Fruit fly (Drosophila melanogaster): ENCODE data around the gene Bulli.

The Bulli gene

DNA sequence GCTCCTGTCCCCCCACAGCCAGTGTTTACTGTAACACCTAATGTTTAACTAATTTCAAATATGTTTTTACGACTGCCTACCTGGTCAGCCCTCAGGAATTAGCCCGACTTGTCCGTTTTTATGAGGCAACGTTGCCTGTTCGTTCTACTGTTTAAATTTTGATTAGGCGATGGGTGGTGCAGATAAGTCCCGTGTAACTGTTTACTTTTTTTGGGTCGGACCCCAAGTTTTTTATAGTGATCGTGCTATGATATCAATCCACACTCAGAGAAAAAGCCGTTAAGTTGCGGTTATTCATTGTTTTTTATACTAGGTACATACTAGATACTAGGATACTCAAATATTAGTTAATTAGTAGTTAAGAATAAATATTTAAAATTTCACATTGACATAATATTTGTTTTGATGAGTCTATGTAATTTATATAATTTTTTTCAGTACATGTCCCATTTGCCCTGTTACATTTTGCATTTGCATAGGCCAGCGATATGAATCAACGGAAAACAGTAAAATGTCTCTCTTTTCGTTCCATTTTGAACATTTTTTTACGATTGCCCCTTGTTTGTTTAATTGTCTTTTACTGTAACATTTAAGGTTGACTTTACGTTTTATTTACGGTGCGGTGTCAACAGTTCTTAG is 20.7 kb upstream of the Bulli start (continued):
- no peak for TF ChIP-seq fru (optimal IDR thresholded peaks at IDR 0.05)
- peak; percentile 75 for TF ChIP-seq CG17385 (GFP tag; optimal IDR thresholded peaks at IDR 0.05)
- TF ChIP-seq seq (GFP tag; IDR thresholded peaks at IDR 0.05), result peak; percentile 49
- no peak for TF ChIP-seq CG13894 (tag; optimal IDR thresholded peaks at IDR 0.05)
- TF ChIP-seq YL-1 (GFP tag; optimal IDR thresholded peaks at IDR 0.05), result no peak
- TF ChIP-seq CG3065 (GFP tag; optimal IDR thresholded peaks at IDR 0.05), result peak; percentile 54
- TF ChIP-seq CG4617 (GFP tag; optimal IDR thresholded peaks at IDR 0.05; ENCODE audit: borderline replicate concordance), result peak; percentile 26
- TF ChIP-seq Atf3 (GFP tag; optimal IDR thresholded peaks at IDR 0.05), result no peak
- peak; percentile 49; the same call in 1 of the 2 replicates for TF ChIP-seq E2f1 (GFP tag; IDR thresholded peaks at IDR 0.05)
- no peak for TF ChIP-seq run (tag; optimal IDR thresholded peaks at IDR 0.05)
- TF ChIP-seq pho (GFP tag; optimal IDR thresholded peaks at IDR 0.05), result no peak
- TF ChIP-seq Chrac-16 (GFP tag; optimal IDR thresholded peaks at IDR 0.05), result peak; percentile 62
- TF ChIP-seq ato (GFP tag; IDR thresholded peaks at IDR 0.05; ENCODE audit: partially characterized antibody), result no peak
- no peak for TF ChIP-seq pnt (GFP tag; optimal IDR thresholded peaks at IDR 0.05)
- no peak for TF ChIP-seq NC2α (GFP tag; optimal IDR thresholded peaks at IDR 0.05)
- no peak; the same call in 1 of the 2 replicates for TF ChIP-seq CG14441 (GFP tag; IDR thresholded peaks at IDR 0.05)
- no peak for TF ChIP-seq Dip3 (GFP tag; optimal IDR thresholded peaks at IDR 0.05)
- TF ChIP-seq cato (GFP tag; optimal IDR thresholded peaks at IDR 0.05; ENCODE audit: borderline replicate concordance), result peak; percentile 64
- no peak for TF ChIP-seq Dip2 (GFP tag; IDR thresholded peaks at IDR 0.05)
- no peak for TF ChIP-seq insv (GFP tag; optimal IDR thresholded peaks at IDR 0.05)
- no peak for TF ChIP-seq ERR (GFP tag; optimal IDR thresholded peaks at IDR 0.05)
- TF ChIP-seq Atf6 (GFP tag; IDR thresholded peaks at IDR 0.05), result no peak; the same call in 1 of the 2 replicates
- peak; percentile 90 for TF ChIP-seq CG12769 (tag; optimal IDR thresholded peaks at IDR 0.05)
- no peak for TF ChIP-seq gt (GFP tag; IDR thresholded peaks at IDR 0.05)
- peak; percentile 45; the same call in 1 of the 2 replicates for TF ChIP-seq CG10959 (GFP tag; IDR thresholded peaks at IDR 0.05)
- TF ChIP-seq CG16779 (GFP tag; IDR thresholded peaks at IDR 0.05), result no peak
- TF ChIP-seq CG17328 (GFP tag; IDR thresholded peaks at IDR 0.05), result peak; percentile 73
- TF ChIP-seq nau (GFP tag; optimal IDR thresholded peaks at IDR 0.05), result no peak
- no peak for TF ChIP-seq CG14965 (GFP tag; optimal IDR thresholded peaks at IDR 0.05; ENCODE audit: borderline replicate concordance)
- peak; percentile 77 for TF ChIP-seq phol (tag; optimal IDR thresholded peaks at IDR 0.05)
- TF ChIP-seq rib (GFP tag; IDR thresholded peaks at IDR 0.05), result no peak
- peak; percentile 48; the same call in 1 of the 3 replicates for TF ChIP-seq ci (GFP tag; IDR thresholded peaks at IDR 0.05)
- TF ChIP-seq CG1647 (GFP tag; optimal IDR thresholded peaks at IDR 0.05), result no peak
- no peak for TF ChIP-seq zen2 (GFP tag; IDR thresholded peaks at IDR 0.05; ENCODE audit: partially characterized antibody)
- no peak for TF ChIP-seq exex (tag; optimal IDR thresholded peaks at IDR 0.05)
- TF ChIP-seq CG14014 (GFP tag; IDR thresholded peaks at IDR 0.05), result 0 out of 2 replicates have a peak, but pooled peaks have one; percentile 10
- peak; percentile 14 for TF ChIP-seq caup (GFP tag; optimal IDR thresholded peaks at IDR 0.05; ENCODE audit: severe bottlenecking)
- TF ChIP-seq zen (tag; optimal IDR thresholded peaks at IDR 0.05), result peak; percentile 67
- peak; percentile 5 for TF ChIP-seq CG6254 (GFP tag; optimal IDR thresholded peaks at IDR 0.05)
- TF ChIP-seq Nf-YC (tag; optimal IDR thresholded peaks at IDR 0.05), result no peak
- no peak for TF ChIP-seq CG8765 (GFP tag; IDR thresholded peaks at IDR 0.05)
- peak; percentile 79 for TF ChIP-seq CG2678 (tag; optimal IDR thresholded peaks at IDR 0.05)
- no peak for TF ChIP-seq emc (GFP tag; optimal IDR thresholded peaks at IDR 0.05)
- no peak for TF ChIP-seq btn (GFP tag; optimal IDR thresholded peaks at IDR 0.05)
- peak; percentile 61 for TF ChIP-seq ranshi (GFP tag; IDR thresholded peaks at IDR 0.05)
- no peak for TF ChIP-seq toy (GFP tag; IDR thresholded peaks at IDR 0.05)
- TF ChIP-seq pfk (GFP tag; optimal IDR thresholded peaks at IDR 0.05), result no peak
- TF ChIP-seq CG14050 (GFP tag; IDR thresholded peaks at IDR 0.05), result no peak
- no peak for TF ChIP-seq CG13287 (GFP tag; IDR thresholded peaks at IDR 0.05; ENCODE audit: partially characterized antibody)
- TF ChIP-seq Dbx (GFP tag; IDR thresholded peaks at IDR 0.05), result no peak
- peak; percentile 9 for TF ChIP-seq CG15011 (GFP tag; optimal IDR thresholded peaks at IDR 0.05)

All from whole organism, embryonic.